Fruit fly (Drosophila melanogaster): ENCODE data around the gene NELF-B.

NELF-B gene

DNA sequence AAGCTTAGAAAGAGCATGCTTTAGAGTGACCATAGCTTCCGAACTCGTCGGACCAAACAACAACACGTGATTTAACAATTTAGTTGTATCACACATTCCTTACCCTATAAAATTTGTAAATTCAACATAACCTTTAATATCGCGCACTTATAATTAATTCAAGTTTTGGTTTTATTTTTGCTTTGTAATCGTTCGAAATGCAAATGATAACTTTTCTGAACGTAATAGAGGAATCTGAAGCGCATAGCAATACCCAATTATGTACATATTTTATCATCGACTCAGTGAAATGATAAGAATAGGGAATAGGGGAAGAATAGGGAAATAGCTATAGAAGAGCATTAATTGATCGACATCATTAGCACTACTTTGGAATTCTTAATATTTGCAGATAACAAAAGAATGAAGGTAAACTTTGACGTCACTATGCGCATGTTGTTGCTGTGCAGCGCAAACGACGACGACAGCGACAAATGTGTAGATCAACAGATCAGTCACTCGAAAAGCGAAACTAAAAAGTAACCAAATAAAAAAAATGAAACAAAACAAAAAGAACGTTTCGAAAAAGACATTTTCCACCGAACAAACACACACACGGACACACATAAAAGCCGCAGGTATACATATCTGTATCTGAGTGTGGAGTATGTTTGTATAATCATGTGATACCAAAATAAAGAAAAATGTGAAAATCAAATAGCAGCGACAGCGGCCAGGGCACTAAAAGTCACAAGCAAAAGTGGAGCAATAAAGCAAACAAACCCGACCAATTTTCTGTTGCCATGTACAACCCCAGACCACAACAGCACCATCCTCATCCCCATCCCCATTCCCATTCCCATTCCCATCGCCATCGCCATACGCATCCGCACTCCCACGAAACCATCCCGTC is 20.6 kb downstream of the NELF-B start:
- TF ChIP-seq ovo (GFP tag; optimal IDR thresholded peaks at IDR 0.05) (no peak), pad (GFP tag; optimal IDR thresholded peaks at IDR 0.05) (no peak), CG14711 (tag; optimal IDR thresholded peaks at IDR 0.05) (no peak), tj (GFP tag; optimal IDR thresholded peaks at IDR 0.05) (no peak)

DNA sequence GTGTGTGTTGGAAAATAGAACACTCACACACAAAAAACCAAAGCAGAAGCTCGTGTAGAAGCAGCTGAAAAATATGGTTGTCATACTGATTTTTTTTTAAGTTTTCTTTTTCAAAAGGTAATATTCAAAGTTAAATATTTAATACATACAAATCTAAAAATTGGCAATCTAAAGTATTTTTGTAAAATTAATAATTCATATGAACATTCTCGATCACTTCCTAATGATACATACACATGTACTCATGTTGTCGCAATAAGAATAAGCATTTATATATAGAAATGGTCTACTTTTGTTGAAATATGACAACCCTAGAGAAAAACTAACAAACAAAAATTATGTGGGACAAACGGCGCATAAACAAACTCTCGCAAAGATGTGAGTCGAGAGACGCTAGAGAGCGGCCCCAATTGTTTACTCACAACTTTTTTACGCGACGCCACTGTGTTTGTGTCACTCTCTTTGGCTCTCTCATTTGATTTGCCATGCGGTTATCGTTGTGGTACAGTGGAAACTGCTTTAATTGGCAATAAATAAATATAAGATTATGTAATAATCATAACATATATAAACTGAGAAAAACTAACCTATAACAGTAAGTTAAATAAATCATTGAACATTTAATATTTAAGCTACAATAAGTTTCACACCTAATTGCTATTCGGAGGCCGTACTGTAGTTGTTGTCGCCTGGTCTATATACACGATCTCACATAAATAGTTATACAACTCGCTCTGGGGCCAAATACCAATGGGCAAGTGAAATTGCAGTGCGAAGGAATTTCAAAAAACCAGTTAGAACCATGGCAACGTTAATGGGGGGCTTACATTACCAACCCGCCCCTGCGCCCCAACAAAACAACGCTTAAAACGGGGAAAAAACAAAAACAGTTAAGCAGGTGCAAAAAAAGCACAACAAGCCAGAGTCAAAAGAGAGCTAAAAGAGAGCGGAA is 21.5 kb downstream of the NELF-B start:
- peak; percentile 97 for TF ChIP-seq CG14711 (tag; optimal IDR thresholded peaks at IDR 0.05)
- TF ChIP-seq pad (GFP tag; optimal IDR thresholded peaks at IDR 0.05), result peak; percentile 97
- TF ChIP-seq CG33017 (tag; optimal IDR thresholded peaks at IDR 0.05), result peak; percentile 99
- peak; percentile 94 for TF ChIP-seq tj (GFP tag; optimal IDR thresholded peaks at IDR 0.05)
- peak; percentile 94 for TF ChIP-seq cic (GFP tag; optimal IDR thresholded peaks at IDR 0.05)
- TF ChIP-seq CG7045 (GFP tag; optimal IDR thresholded peaks at IDR 0.05), result peak; percentile 97
- TF ChIP-seq CG11617 (GFP tag; optimal IDR thresholded peaks at IDR 0.05), result peak; percentile 99
- TF ChIP-seq kay (GFP tag; ENCODE audit: borderline replicate concordance), result peak; percentile 88
- TF ChIP-seq Clk (GFP tag; optimal IDR thresholded peaks at IDR 0.05), result peak; percentile 94
- TF ChIP-seq toe (GFP tag; optimal IDR thresholded peaks at IDR 0.05), result peak; percentile 71
- peak; percentile 97 for TF ChIP-seq Crg-1 (GFP tag; optimal IDR thresholded peaks at IDR 0.05)
- peak; percentile 100 for TF ChIP-seq CG7101 (tag; optimal IDR thresholded peaks at IDR 0.05)
- peak; percentile 87 for TF ChIP-seq CG5204 (GFP tag; optimal IDR thresholded peaks at IDR 0.05)
- TF ChIP-seq Mnt (GFP tag; optimal IDR thresholded peaks at IDR 0.05), result peak; percentile 98
- TF ChIP-seq CG12768 (GFP tag; optimal IDR thresholded peaks at IDR 0.05), result peak; percentile 98
- TF ChIP-seq ovo (GFP tag; optimal IDR thresholded peaks at IDR 0.05), result peak; percentile 98
- TF ChIP-seq Hr96 (GFP tag; optimal IDR thresholded peaks at IDR 0.05), result peak; percentile 94
- peak; percentile 100 for TF ChIP-seq bab1 (GFP tag; optimal IDR thresholded peaks at IDR 0.05)
- no peak for TF ChIP-seq cnc (optimal IDR thresholded peaks at IDR 0.05)
- TF ChIP-seq CG1620 (GFP tag; optimal IDR thresholded peaks at IDR 0.05), result peak; percentile 96

DNA sequence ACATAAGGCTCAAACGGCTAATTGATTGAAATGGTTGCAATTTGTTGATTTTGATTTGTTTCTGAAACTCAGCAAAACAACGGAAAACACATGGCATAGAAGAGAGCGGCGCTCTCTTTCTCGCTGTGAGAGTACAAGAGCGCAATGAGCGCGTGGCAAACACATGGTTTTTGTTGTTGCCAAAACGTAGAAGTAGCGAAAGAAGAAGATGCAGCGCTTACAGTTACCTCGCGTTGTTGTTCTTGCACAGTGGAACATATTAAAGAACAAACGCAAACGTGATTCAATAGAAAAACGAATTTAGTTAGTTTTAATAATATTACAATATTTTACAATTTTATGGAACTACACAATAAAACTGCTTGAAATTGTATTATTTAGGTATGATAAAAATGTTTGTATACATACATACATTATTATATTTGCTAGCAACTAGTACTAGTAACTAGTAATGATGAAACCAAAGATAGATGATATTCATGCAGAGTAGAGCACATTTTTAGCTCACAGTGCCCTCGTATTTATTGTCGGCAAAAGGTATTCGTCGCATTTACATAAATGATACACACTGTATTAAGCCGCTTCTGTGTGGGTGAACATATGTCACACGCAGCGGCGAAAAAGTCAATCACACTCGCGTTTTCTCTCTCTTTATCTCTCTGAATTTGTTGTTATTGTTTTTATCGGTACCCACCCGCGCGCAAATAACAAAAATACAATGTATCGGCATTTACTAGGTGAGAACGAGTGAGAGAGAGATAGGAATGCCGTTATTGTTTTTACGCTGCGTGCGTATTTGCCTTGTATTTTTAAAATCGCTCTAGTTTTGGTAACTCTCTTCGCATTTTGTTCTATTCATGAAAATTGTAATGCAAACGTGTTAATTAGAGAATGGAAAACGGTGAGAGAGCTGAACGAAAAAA is 22.7 kb downstream of the NELF-B start:
- TF ChIP-seq Crg-1 (GFP tag; optimal IDR thresholded peaks at IDR 0.05) (peak; percentile 93), kay (GFP tag; ENCODE audit: borderline replicate concordance) (peak; percentile 93), CG11617 (GFP tag; optimal IDR thresholded peaks at IDR 0.05) (peak; percentile 98), tj (GFP tag; optimal IDR thresholded peaks at IDR 0.05) (peak; percentile 83), cnc (optimal IDR thresholded peaks at IDR 0.05) (no peak), cic (GFP tag; optimal IDR thresholded peaks at IDR 0.05) (peak; percentile 42), CG14711 (tag; optimal IDR thresholded peaks at IDR 0.05) (peak; percentile 90), Clk (GFP tag; optimal IDR thresholded peaks at IDR 0.05) (peak; percentile 83), Mnt (GFP tag; optimal IDR thresholded peaks at IDR 0.05) (peak; percentile 93), CG7101 (tag; optimal IDR thresholded peaks at IDR 0.05) (peak; percentile 96), CG7045 (GFP tag; optimal IDR thresholded peaks at IDR 0.05) (peak; percentile 92), CG33017 (tag; optimal IDR thresholded peaks at IDR 0.05) (peak; percentile 88), toe (GFP tag; optimal IDR thresholded peaks at IDR 0.05) (peak; percentile 67), CG1620 (GFP tag; optimal IDR thresholded peaks at IDR 0.05) (peak; percentile 86), Hr96 (GFP tag; optimal IDR thresholded peaks at IDR 0.05) (peak; percentile 85), pad (GFP tag; optimal IDR thresholded peaks at IDR 0.05) (peak; percentile 92), CG12768 (GFP tag; optimal IDR thresholded peaks at IDR 0.05) (peak; percentile 88), bab1 (GFP tag; optimal IDR thresholded peaks at IDR 0.05) (peak; percentile 95), CG5204 (GFP tag; optimal IDR thresholded peaks at IDR 0.05) (peak; percentile 81), ovo (GFP tag; optimal IDR thresholded peaks at IDR 0.05) (peak; percentile 83)

DNA sequence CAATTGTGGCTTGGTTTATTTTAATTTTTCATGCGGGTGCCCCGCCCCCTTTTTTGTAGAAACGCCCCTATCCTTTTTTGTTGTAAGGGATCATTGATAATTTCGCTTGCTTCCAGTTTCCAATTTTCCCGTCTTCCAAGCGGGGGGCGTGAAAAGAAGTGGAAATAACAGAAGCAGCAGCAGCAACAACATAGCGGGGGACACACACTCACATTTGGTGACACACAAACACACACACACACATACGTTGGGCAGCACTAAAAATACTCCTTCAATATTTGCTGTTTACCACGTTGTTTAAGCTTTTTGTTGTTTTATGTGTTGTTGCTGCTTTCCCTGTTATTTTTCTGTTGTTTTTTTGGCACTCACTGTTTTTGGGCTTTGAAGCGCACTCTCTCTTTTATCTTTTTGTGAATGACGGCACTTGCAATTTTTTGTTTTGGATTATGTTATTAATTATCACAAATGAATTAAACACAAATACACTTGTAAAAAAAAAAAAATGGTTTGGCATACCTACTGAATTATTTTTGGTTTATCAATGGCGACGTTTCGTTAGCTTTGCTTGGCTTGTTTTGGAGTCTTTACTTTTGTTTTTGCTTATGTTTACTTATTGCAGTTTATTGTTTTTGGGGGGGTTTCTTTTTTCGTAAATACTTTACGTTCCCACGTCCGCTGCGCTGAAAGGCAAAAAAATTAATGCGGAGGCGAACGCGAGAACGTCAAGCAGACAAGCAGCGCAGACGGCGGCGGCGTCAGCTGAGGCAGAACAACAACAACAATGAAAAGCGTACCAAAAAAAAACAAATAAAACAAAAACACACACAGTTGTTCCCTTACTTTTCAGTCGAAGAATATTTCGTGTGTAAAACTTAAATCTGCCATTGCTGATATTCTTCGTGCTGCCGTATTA is 23.6 kb downstream of the NELF-B start:
- no peak for TF ChIP-seq Hr96 (GFP tag; optimal IDR thresholded peaks at IDR 0.05)
- peak; percentile 42 for TF ChIP-seq kay (GFP tag; ENCODE audit: borderline replicate concordance)
- TF ChIP-seq CG14711 (tag; optimal IDR thresholded peaks at IDR 0.05), result no peak

Measured in whole organism, adult.